Fruit fly (Drosophila melanogaster) S2 (cell line): ENCODE measurements around the gene CG16758.

Source experiments
- CG8478 ChIP-seq: fragments of >200 bp; optimal IDR thresholded peaks from 2 replicates; lab custom pipeline; 2018
- CTCF ChIP-seq, 2 experiments: fragments of >200 bp; optimal IDR thresholded peaks; 2 replicates each; lab custom pipeline; 2018

CG16758 gene

dm6 chr3L:2530090-2530489, 26.7 kb upstream of the CG16758 start:
- TF ChIP-seq CTCF (optimal IDR thresholded peaks at IDR 0.05; lab: Kevin White, UChicago) (no peak), CG8478 (lab: Kevin White, UChicago) (no peak)

- TF ChIP-seq CG8478 (lab: Kevin White, UChicago) (no peak), CTCF (optimal IDR thresholded peaks at IDR 0.05; lab: Kevin White, UChicago) (no peak)
Measured at dm6 chr3L:2526873-2527272, 23.5 kb upstream of the CG16758 start, which contains the start of gene CG32295. CG32295 (minus strand) TSS chr3L:2526973.

- no peak for TF ChIP-seq CG8478 (lab: Kevin White, UChicago)
- TF ChIP-seq CTCF (optimal IDR thresholded peaks at IDR 0.05; lab: Kevin White, UChicago) = no peak
Measured at dm6 chr3L:2515197-2515596, 11.8 kb upstream of the CG16758 start.

dm6 chr3L:2504796-2505195, 1.4 kb upstream of the CG16758 start:
- TF ChIP-seq CTCF (optimal IDR thresholded peaks at IDR 0.05; lab: Kevin White, UChicago) (no peak), CG8478 (lab: Kevin White, UChicago) (no peak)

dm6 chr3L:2504031-2504615, 717 bp upstream of the CG16758 start:
- no peak for TF ChIP-seq CTCF (optimal IDR thresholded peaks at IDR 0.05; lab: Kevin White, UChicago)
- no peak for TF ChIP-seq CG8478 (lab: Kevin White, UChicago)

dm6 chr3L:2501764-2502163, 1.6 kb downstream of the CG16758 start:
- TF ChIP-seq CTCF (optimal IDR thresholded peaks at IDR 0.05; lab: Kevin White, UChicago) (no peak), CG8478 (lab: Kevin White, UChicago) (no peak)

- TF ChIP-seq CTCF (optimal IDR thresholded peaks at IDR 0.05; lab: Kevin White, UChicago) = no peak
- TF ChIP-seq CG8478 (lab: Kevin White, UChicago) = no peak
Measured at dm6 chr3L:2499077-2499476, 4.3 kb downstream of the CG16758 start.

- no peak for TF ChIP-seq CG8478 (lab: Kevin White, UChicago)
- TF ChIP-seq CTCF (optimal IDR thresholded peaks at IDR 0.05; lab: Kevin White, UChicago) = no peak
Measured at dm6 chr3L:2494183-2494541, 9.2 kb downstream of the CG16758 start.

dm6 chr3L:2493517-2494182, 9.8 kb downstream of the CG16758 start:
- TF ChIP-seq CTCF (optimal IDR thresholded peaks at IDR 0.05; lab: Kevin White, UChicago) (no peak), CG8478 (lab: Kevin White, UChicago) (no peak)

- TF ChIP-seq CTCF (optimal IDR thresholded peaks at IDR 0.05; lab: Kevin White, UChicago) (no peak), CG8478 (lab: Kevin White, UChicago) (peak; percentile 26)
Measured at dm6 chr3L:2490752-2491151, 12.7 kb downstream of the CG16758 start.

- TF ChIP-seq CG8478 (lab: Kevin White, UChicago) (no peak), CTCF (optimal IDR thresholded peaks at IDR 0.05; lab: Kevin White, UChicago) (no peak)
Measured at dm6 chr3L:2489855-2490254, 13.6 kb downstream of the CG16758 start.

dm6 chr3L:2489438-2489837, 14.0 kb downstream of the CG16758 start:
- TF ChIP-seq CG8478 (lab: Kevin White, UChicago) (no peak), CTCF (optimal IDR thresholded peaks at IDR 0.05; lab: Kevin White, UChicago) (no peak)

- TF ChIP-seq CG8478 (lab: Kevin White, UChicago) = no peak
- TF ChIP-seq CTCF (optimal IDR thresholded peaks at IDR 0.05; lab: Kevin White, UChicago) = no peak
Measured at dm6 chr3L:2488634-2489033, 14.8 kb downstream of the CG16758 start, which contains the start of gene CG1146. CG1146 (plus strand) TSS chr3L:2488804.

- TF ChIP-seq CTCF (optimal IDR thresholded peaks at IDR 0.05; lab: Kevin White, UChicago) = no peak
- TF ChIP-seq CG8478 (lab: Kevin White, UChicago) = no peak
Measured at dm6 chr3L:2487248-2487647, 16.2 kb downstream of the CG16758 start.

dm6 chr3L:2486493-2486892, 16.9 kb downstream of the CG16758 start:
- TF ChIP-seq CG8478 (lab: Kevin White, UChicago) (no peak), CTCF (optimal IDR thresholded peaks at IDR 0.05; lab: Kevin White, UChicago) (no peak)
